Fruit fly (Drosophila melanogaster) whole organism: ENCODE data around the gene brat.

Experiments used
- CG8478 ChIP-seq: fragments of >200 bp; optimal IDR thresholded peaks from 2 replicates; lab custom pipeline; 2018; ENCODE audit warnings: inconsistent platforms
- Dll ChIP-seq: fragments of >200 bp; optimal IDR thresholded peaks from 2 replicates; lab custom pipeline; 2017
- EcR ChIP-seq, 2 experiments: fragments of >200 bp; optimal IDR thresholded peaks; 2 replicates each; lab custom pipeline; 2017; ENCODE audit warnings: missing biosample characterization in 2 of 2, missing genetic modification characterization in 2 of 2, missing genetic modification reagents in 2 of 2
- pan ChIP-seq: fragments of >200 bp; optimal IDR thresholded peaks from 2 replicates; lab custom pipeline; 2017
- psq ChIP-seq: fragments of >200 bp; optimal IDR thresholded peaks from 2 replicates; lab custom pipeline; 2017
- usp ChIP-seq: fragments of >200 bp; optimal IDR thresholded peaks from 2 replicates; lab custom pipeline; 2017; ENCODE audit warnings: missing biosample characterization, missing genetic modification characterization, mixed read lengths

The brat gene

dm6 chr2L:19185676-19186239 lies 52.1 kb downstream of the brat start, which contains the start of the genes gammaTub37C and pigeon:
TSS of gene gammaTub37C (minus strand) at chr2L:19185726.
TSS of gene pigeon (plus strand) at chr2L:19186043.
- TF ChIP-seq usp (GFP tag; lab: Kevin White, UChicago) (no peak), EcR (GFP tag; optimal IDR thresholded peaks at IDR 0.05; lab: Kevin White, UChicago) (no peak), Dll (lab: Kevin White, UChicago) (no peak), pan (lab: Kevin White, UChicago) (no peak), psq (lab: Kevin White, UChicago) (no peak)

dm6 chr2L:19190195-19190594 lies 56.6 kb downstream of the brat start, which contains the start of gene drl:
TSS of gene drl (plus strand) at chr2L:19190342.
- TF ChIP-seq psq (lab: Kevin White, UChicago) (no peak), Dll (lab: Kevin White, UChicago) (no peak), usp (GFP tag; lab: Kevin White, UChicago) (no peak), EcR (GFP tag; optimal IDR thresholded peaks at IDR 0.05; lab: Kevin White, UChicago) (no peak), CG8478 (lab: Kevin White, UChicago) (no peak), pan (lab: Kevin White, UChicago) (no peak)

dm6 chr2L:19191789-19192297 lies 58.2 kb downstream of the brat start:
- TF ChIP-seq psq (lab: Kevin White, UChicago) (no peak), Dll (lab: Kevin White, UChicago) (no peak), CG8478 (lab: Kevin White, UChicago) (no peak), EcR (GFP tag; optimal IDR thresholded peaks at IDR 0.05; lab: Kevin White, UChicago) (no peak), usp (GFP tag; lab: Kevin White, UChicago) (no peak), pan (lab: Kevin White, UChicago) (no peak)

- TF ChIP-seq CG8478 (lab: Kevin White, UChicago) (no peak), pan (lab: Kevin White, UChicago) (no peak), psq (lab: Kevin White, UChicago) (no peak), Dll (lab: Kevin White, UChicago) (no peak), EcR (GFP tag; optimal IDR thresholded peaks at IDR 0.05; lab: Kevin White, UChicago) (no peak), usp (GFP tag; lab: Kevin White, UChicago) (no peak)
Observed at dm6 chr2L:19193703-19194102, 60.1 kb downstream of the brat start.

- TF ChIP-seq CG8478 (lab: Kevin White, UChicago) = no peak
- TF ChIP-seq EcR (GFP tag; optimal IDR thresholded peaks at IDR 0.05; lab: Kevin White, UChicago) = no peak
- TF ChIP-seq pan (lab: Kevin White, UChicago) = no peak
- no peak for TF ChIP-seq usp (GFP tag; lab: Kevin White, UChicago)
- no peak for TF ChIP-seq psq (lab: Kevin White, UChicago)
- TF ChIP-seq Dll (lab: Kevin White, UChicago) = no peak
Observed at dm6 chr2L:19196443-19197044, 62.9 kb downstream of the brat start.

- TF ChIP-seq usp (GFP tag; lab: Kevin White, UChicago) (no peak), pan (lab: Kevin White, UChicago) (no peak), EcR (GFP tag; optimal IDR thresholded peaks at IDR 0.05; lab: Kevin White, UChicago) (no peak), Dll (lab: Kevin White, UChicago) (no peak), CG8478 (lab: Kevin White, UChicago) (no peak), psq (lab: Kevin White, UChicago) (no peak)
Observed at dm6 chr2L:19198402-19198801, 64.8 kb downstream of the brat start.

dm6 chr2L:19200211-19200610 lies 66.6 kb downstream of the brat start:
- TF ChIP-seq psq (lab: Kevin White, UChicago) = no peak
- no peak for TF ChIP-seq pan (lab: Kevin White, UChicago)
- TF ChIP-seq EcR (GFP tag; optimal IDR thresholded peaks at IDR 0.05; lab: Kevin White, UChicago) = no peak
- no peak for TF ChIP-seq usp (GFP tag; lab: Kevin White, UChicago)
- TF ChIP-seq Dll (lab: Kevin White, UChicago) = no peak
- TF ChIP-seq CG8478 (lab: Kevin White, UChicago) = no peak

dm6 chr2L:19201841-19202240 lies 68.2 kb downstream of the brat start:
- TF ChIP-seq pan (lab: Kevin White, UChicago) = no peak
- TF ChIP-seq usp (GFP tag; lab: Kevin White, UChicago) = no peak
- no peak for TF ChIP-seq Dll (lab: Kevin White, UChicago)
- TF ChIP-seq psq (lab: Kevin White, UChicago) = no peak
- TF ChIP-seq EcR (GFP tag; optimal IDR thresholded peaks at IDR 0.05; lab: Kevin White, UChicago) = no peak
- no peak for TF ChIP-seq CG8478 (lab: Kevin White, UChicago)

- TF ChIP-seq psq (lab: Kevin White, UChicago) (no peak), CG8478 (lab: Kevin White, UChicago) (no peak), pan (lab: Kevin White, UChicago) (no peak), Dll (lab: Kevin White, UChicago) (no peak), usp (GFP tag; lab: Kevin White, UChicago) (no peak), EcR (GFP tag; optimal IDR thresholded peaks at IDR 0.05; lab: Kevin White, UChicago) (no peak)
Observed at dm6 chr2L:19204546-19204945, 70.9 kb downstream of the brat start.

- no peak for TF ChIP-seq Dll (lab: Kevin White, UChicago)
- no peak for TF ChIP-seq usp (GFP tag; lab: Kevin White, UChicago)
- no peak for TF ChIP-seq CG8478 (lab: Kevin White, UChicago)
- TF ChIP-seq pan (lab: Kevin White, UChicago) = no peak
- no peak for TF ChIP-seq psq (lab: Kevin White, UChicago)
- no peak for TF ChIP-seq EcR (GFP tag; optimal IDR thresholded peaks at IDR 0.05; lab: Kevin White, UChicago)
Observed at dm6 chr2L:19208874-19209273, 75.3 kb downstream of the brat start.

dm6 chr2L:19212401-19212800 lies 78.8 kb downstream of the brat start:
- TF ChIP-seq pan (lab: Kevin White, UChicago) (no peak), CG8478 (lab: Kevin White, UChicago) (no peak)
